Worm (Caenorhabditis elegans) whole organism, L2 larva: ENCODE measurements around the gene Y17G7B.22.

Experiments used
- alr-1 ChIP-seq: fragments of 150-350 bp; optimal IDR thresholded peaks from 2 replicates; lab custom pipeline; 2014; ENCODE audit warnings: missing biosample characterization, missing genetic modification characterization
- ama-1 ChIP-seq: fragments of 150-350 bp; optimal IDR thresholded peaks from 2 replicates; lab custom pipeline; 2018; ENCODE audit warnings: inconsistent platforms
- lin-11 ChIP-seq: fragments of 150-350 bp; sonication (generic microtip); optimal IDR thresholded peaks from 2 replicates; lab custom pipeline; 2014; ENCODE audit warnings: missing biosample characterization, missing genetic modification characterization, inconsistent platforms, mixed read lengths
- lin-39 ChIP-seq: fragments of 150-350 bp; optimal IDR thresholded peaks from 2 replicates; lab custom pipeline; 2014; ENCODE audit warnings: missing biosample characterization, missing genetic modification reagents, missing genetic modification characterization
- lsy-2 ChIP-seq, 2 experiments: fragments of 150-350 bp in 1 of 2; sonication (generic microtip) in 1 of 2; optimal IDR thresholded peaks; 2 replicates each; lab custom pipeline; 2014 to 2017; ENCODE audit warnings: missing biosample characterization in 2 of 2, missing genetic modification characterization in 2 of 2
- nhr-6 ChIP-seq: fragments of 150-350 bp; optimal IDR thresholded peaks from 2 replicates; lab custom pipeline; 2014; ENCODE audit warnings: missing biosample characterization, missing genetic modification characterization
- peb-1 ChIP-seq: fragments of 150-350 bp; optimal IDR thresholded peaks from 2 replicates; lab custom pipeline; 2014; ENCODE audit warnings: missing biosample characterization, missing genetic modification characterization
- sem-4 ChIP-seq: fragments of 150-350 bp; optimal IDR thresholded peaks from 2 replicates; lab custom pipeline; 2014; ENCODE audit warnings: missing biosample characterization, missing genetic modification reagents, missing genetic modification characterization
- sma-3 ChIP-seq: sonication (generic microtip); optimal IDR thresholded peaks from 2 replicates; lab custom pipeline; 2016; ENCODE audit warnings: missing genetic modification reagents, missing genetic modification characterization, missing compliant biosample characterization
- zag-1 ChIP-seq: fragments of 150-350 bp; optimal IDR thresholded peaks from 2 replicates; lab custom pipeline; 2014; ENCODE audit warnings: missing biosample characterization, missing genetic modification characterization
- ztf-11 ChIP-seq: sonication (generic microtip); optimal IDR thresholded peaks from 2 replicates; lab custom pipeline; 2017; ENCODE audit warnings: missing biosample characterization, missing genetic modification characterization

DNA sequence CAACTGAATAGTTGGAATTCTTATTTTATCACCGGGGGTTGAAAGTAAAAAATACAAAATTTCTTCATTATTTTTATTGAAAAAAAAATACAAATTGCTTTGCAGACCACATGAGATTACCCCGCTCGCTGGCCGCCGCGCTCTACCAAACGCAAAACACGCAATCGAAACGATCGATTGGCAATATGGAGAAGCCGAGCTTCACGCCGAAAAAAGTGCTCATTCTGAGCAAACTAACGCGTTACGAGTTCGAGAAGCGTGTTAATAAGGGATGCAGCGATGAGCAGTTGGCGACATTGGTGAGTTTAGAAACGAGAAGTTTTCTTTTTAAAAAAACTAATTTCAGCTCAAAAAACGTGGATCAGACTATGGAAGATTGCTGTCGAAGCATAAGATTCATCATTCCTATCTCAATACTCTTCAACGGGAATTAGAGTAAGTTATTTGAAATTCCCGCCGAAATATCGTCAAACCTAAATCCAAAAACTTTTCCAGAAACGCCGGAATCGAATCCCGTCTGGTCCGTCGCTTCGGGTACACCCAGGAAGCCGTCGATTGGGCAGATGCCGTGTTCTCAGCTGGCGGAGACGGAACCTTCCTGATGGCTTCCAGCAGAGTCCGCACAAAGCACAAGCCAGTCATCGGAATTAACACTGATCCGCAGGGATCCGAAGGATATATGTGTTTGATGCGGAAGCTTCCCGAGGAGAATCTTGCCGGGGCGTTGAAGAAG is 12.3 kb upstream of the Y17G7B.22 start:
- TF ChIP-seq ztf-11 (tag; lab: Kevin White, UChicago) (no peak), zag-1 (tag; lab: Kevin White, UChicago) (no peak), lsy-2 (tag; optimal IDR thresholded peaks at IDR 0.05; lab: Kevin White, UChicago) (no peak), sem-4 (no peak), peb-1 (tag; lab: Kevin White, UChicago) (no peak), nhr-6 (no peak), lin-11 (tag; lab: Kevin White, UChicago) (no peak), lin-39 (tag; lab: Kevin White, UChicago) (no peak), sma-3 (GFP tag; lab: Kevin White, UChicago) (no peak), ama-1 (lab: Kevin White, UChicago) (no peak), alr-1 (tag; lab: Kevin White, UChicago) (no peak)
